Worm (Caenorhabditis elegans) whole organism, mixed stage, embryonic: Measurements from ENCODE around the gene Y57G11C.48.

ENCODE experiments used
- ces-1 ChIP-seq: fragments of 150-350 bp; optimal IDR thresholded peaks from 2 replicates; lab custom pipeline; 2014; ENCODE audit warnings: missing biosample characterization, missing genetic modification reagents, missing genetic modification characterization
- cnd-1 ChIP-seq: fragments of 200-800 bp; sonication (Bioruptor generic); optimal IDR thresholded peaks from 2 replicates; lab custom pipeline; 2018; ENCODE audit warnings: mild to moderate bottlenecking, missing genetic modification characterization, missing compliant biosample characterization
- elt-3 ChIP-seq: fragments of 150-350 bp; optimal IDR thresholded peaks from 2 replicates; lab custom pipeline; 2014; ENCODE audit warnings: missing biosample characterization, missing genetic modification characterization
- lin-32 ChIP-seq: fragments of 200-800 bp; sonication (Bioruptor generic); optimal IDR thresholded peaks from 2 replicates; lab custom pipeline; 2018; ENCODE audit warnings: mild to moderate bottlenecking, missing genetic modification characterization, missing compliant biosample characterization
- nhr-237 ChIP-seq: fragments of 150-350 bp; optimal IDR thresholded peaks from 2 replicates; lab custom pipeline; 2014; ENCODE audit warnings: missing biosample characterization, missing genetic modification characterization
- nhr-28 ChIP-seq: fragments of 150-350 bp; optimal IDR thresholded peaks from 2 replicates; lab custom pipeline; 2014; ENCODE audit warnings: missing biosample characterization, missing genetic modification characterization
- pha-4 ChIP-seq: fragments of 150-350 bp; optimal IDR thresholded peaks from 2 replicates; lab custom pipeline; 2018; ENCODE audit warnings: missing biosample characterization, missing genetic modification reagents, missing genetic modification characterization
- snpc-4 ChIP-seq: fragments of 150-350 bp; optimal IDR thresholded peaks from 2 replicates; lab custom pipeline; 2014; ENCODE audit warnings: missing biosample characterization, missing genetic modification characterization
- tbx-8 ChIP-seq: fragments of 200-800 bp; sonication (Bioruptor generic); optimal IDR thresholded peaks from 2 replicates; lab custom pipeline; 2018; ENCODE audit warnings: mild to moderate bottlenecking, missing genetic modification characterization, moderate library complexity, missing compliant biosample characterization
- unc-39 ChIP-seq: fragments of 150-350 bp; optimal IDR thresholded peaks from 2 replicates; lab custom pipeline; 2014; ENCODE audit warnings: missing biosample characterization, missing genetic modification characterization
- unc-62 ChIP-seq: fragments of 150-350 bp; optimal IDR thresholded peaks from 2 replicates; lab custom pipeline; 2014; ENCODE audit warnings: missing biosample characterization, missing genetic modification reagents, missing genetic modification characterization

- TF ChIP-seq snpc-4 (tag; lab: Kevin White, UChicago) (no peak), pha-4 (tag; lab: Kevin White, UChicago) (no peak), elt-3 (tag; lab: Kevin White, UChicago) (no peak), nhr-28 (tag; lab: Kevin White, UChicago) (no peak), unc-62 (GFP tag; lab: Kevin White, UChicago) (no peak), cnd-1 (tag; lab: Kevin White, UChicago) (no peak), lin-32 (GFP tag; lab: Kevin White, UChicago) (no peak), tbx-8 (GFP tag; lab: Kevin White, UChicago) (no peak), nhr-237 (tag; lab: Kevin White, UChicago) (no peak), unc-39 (no peak), ces-1 (GFP tag; lab: Kevin White, UChicago) (no peak)
These were observed 40.9 kb downstream of the Y57G11C.48 start for ce11 chrIV:14903188-14903587.
